Worm (Caenorhabditis elegans): Measurements from ENCODE around the gene Y67A10A.2.

DNA sequence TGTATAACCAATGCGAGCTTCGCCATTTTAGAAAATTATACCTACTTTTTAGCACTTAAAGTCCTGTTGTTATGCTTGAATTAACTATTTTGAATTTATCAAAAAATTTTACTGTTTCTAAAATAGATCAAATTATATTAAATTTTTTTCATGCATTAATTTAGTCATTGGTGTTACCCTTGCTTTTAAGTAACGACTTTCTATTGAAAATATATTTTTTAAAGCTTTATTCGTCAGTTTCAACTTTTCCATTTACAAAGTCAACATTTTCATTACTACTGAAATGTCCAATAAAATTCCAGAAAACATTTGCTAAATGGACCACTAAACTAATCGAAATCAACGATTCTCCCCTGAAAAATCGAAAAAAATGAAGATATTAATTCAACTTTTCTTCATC is 46.3 kb upstream of the Y67A10A.2 start, which contains the start of gene Y64G10A.7:
- TF ChIP-seq unc-62 (GFP tag; optimal IDR thresholded peaks at IDR 0.05), result no peak
- TF ChIP-seq ztf-11 (tag; optimal IDR thresholded peaks at IDR 0.05), result no peak
- no peak for TF ChIP-seq nhr-76 (tag; optimal IDR thresholded peaks at IDR 0.05)
- no peak for TF ChIP-seq snpc-4 (tag; optimal IDR thresholded peaks at IDR 0.05)
- no peak for TF ChIP-seq nhr-237 (tag; optimal IDR thresholded peaks at IDR 0.05)
